Worm (Caenorhabditis elegans) whole organism, young adult: Measurements from ENCODE around the gene B0310.1.

ENCODE experiments used
- B0035.1 ChIP-seq: sonication (generic microtip); optimal IDR thresholded peaks from 2 replicates; lab custom pipeline; 2016; ENCODE audit warnings: missing genetic modification characterization, mild to moderate bottlenecking, missing compliant biosample characterization, missing genotype, missing genetic modification reagents
- B0336.3 ChIP-seq: fragments of 200-800 bp; sonication (Bioruptor generic); IDR thresholded peaks from 2 replicates; pipeline ENCODE4 v1.3.6; 2022; ENCODE audit warnings: missing genetic modification characterization, missing compliant biosample characterization
- C17E4.6 ChIP-seq: fragments of 200-800 bp; sonication (Bioruptor generic); IDR thresholded peaks from 2 replicates; pipeline ENCODE4 v1.3.6; 2022; ENCODE audit warnings: missing genetic modification reagents, missing genetic modification characterization, missing compliant biosample characterization
- D2030.7 ChIP-seq: fragments of 200-800 bp; sonication (Bioruptor generic); IDR thresholded peaks from 2 replicates; pipeline ENCODE4 v1.3.6; 2022; ENCODE audit warnings: missing genetic modification reagents, missing genetic modification characterization, missing compliant biosample characterization
- F10E7.11 ChIP-seq: sonication (generic microtip); optimal IDR thresholded peaks from 2 replicates; lab custom pipeline; 2017; ENCODE audit warnings: mild to moderate bottlenecking, missing genetic modification characterization, moderate library complexity, missing compliant biosample characterization
- F22D6.2 ChIP-seq: sonication (generic microtip); optimal IDR thresholded peaks from 2 replicates; lab custom pipeline; 2016; ENCODE audit warnings: mild to moderate bottlenecking, missing genetic modification characterization, missing compliant biosample characterization
- F57A8.1 ChIP-seq: fragments of 200-800 bp; sonication (Bioruptor generic); optimal IDR thresholded peaks from 2 replicates; lab custom pipeline; 2018; ENCODE audit warnings: mild to moderate bottlenecking, missing genetic modification characterization, moderate library complexity, missing compliant biosample characterization
- F57C9.4 ChIP-seq: sonication (generic microtip); optimal IDR thresholded peaks from 2 replicates; lab custom pipeline; 2017; ENCODE audit warnings: mild to moderate bottlenecking, missing genetic modification characterization, missing compliant biosample characterization
- Y53F4B.3 ChIP-seq: fragments of 200-800 bp; sonication (Bioruptor generic); IDR thresholded peaks from 2 replicates; pipeline ENCODE4 v1.3.6; 2022; ENCODE audit warnings: missing genetic modification reagents, missing genetic modification characterization, missing compliant biosample characterization
- Y53G8AR.9 ChIP-seq: fragments of 200-800 bp; sonication (Bioruptor generic); conservative IDR thresholded peaks from 2 replicates; pipeline ENCODE4 v1.3.6; 2022; ENCODE audit warnings: missing genetic modification reagents, missing genetic modification characterization, missing compliant biosample characterization
- Y56A3A.18 ChIP-seq: fragments of 200-800 bp; sonication (Bioruptor generic); IDR thresholded peaks from 2 replicates; pipeline ENCODE4 v1.3.6; 2022; ENCODE audit warnings: missing genetic modification reagents, missing genetic modification characterization, missing compliant biosample characterization
- Y67H2A.10 ChIP-seq: fragments of 200-800 bp; sonication (Bioruptor generic); conservative IDR thresholded peaks from 2 replicates; pipeline ENCODE4 v1.3.6; 2022; ENCODE audit warnings: missing genetic modification reagents, missing genetic modification characterization, missing compliant biosample characterization
- Y79H2A.3 ChIP-seq: fragments of 200-800 bp; sonication (Bioruptor generic); conservative IDR thresholded peaks from 2 replicates; pipeline ENCODE4 v1.3.6; 2022; ENCODE audit warnings: missing genetic modification reagents, missing genetic modification characterization, missing compliant biosample characterization
- Y95B8A.8 ChIP-seq: fragments of 200-800 bp; sonication (Bioruptor generic); IDR thresholded peaks from 2 replicates; pipeline ENCODE4 v1.3.6; 2022; ENCODE audit warnings: missing genetic modification reagents, missing genetic modification characterization, missing compliant biosample characterization
- athp-1 ChIP-seq: sonication (generic microtip); optimal IDR thresholded peaks from 2 replicates; lab custom pipeline; 2017; ENCODE audit warnings: mild to moderate bottlenecking, missing genetic modification characterization, missing compliant biosample characterization
- attf-3 ChIP-seq: fragments of 200-800 bp; sonication (Bioruptor generic); conservative IDR thresholded peaks from 2 replicates; pipeline ENCODE4 v1.3.6; 2022; ENCODE audit warnings: missing genetic modification reagents, missing genetic modification characterization, missing compliant biosample characterization
- attf-5 ChIP-seq: fragments of 200-800 bp; sonication (Bioruptor generic); optimal IDR thresholded peaks from 2 replicates; lab custom pipeline; 2018; ENCODE audit warnings: mild to moderate bottlenecking, missing genetic modification characterization, missing compliant biosample characterization
- attf-6 ChIP-seq: fragments of 200-800 bp; sonication (Bioruptor generic); IDR thresholded peaks from 2 replicates; pipeline ENCODE4 v1.3.6; 2022; ENCODE audit warnings: missing genetic modification reagents, missing genetic modification characterization, missing compliant biosample characterization
- ceh-58 ChIP-seq: fragments of 200-800 bp; sonication (Bioruptor generic); IDR thresholded peaks from 2 replicates; pipeline ENCODE4 v1.3.6; 2022; ENCODE audit warnings: missing genetic modification characterization, missing compliant biosample characterization
- dpff-1 ChIP-seq: sonication (generic microtip); optimal IDR thresholded peaks from 2 replicates; lab custom pipeline; 2017; ENCODE audit warnings: mild to moderate bottlenecking, missing genetic modification characterization, missing compliant biosample characterization
- egl-44 ChIP-seq: fragments of 200-800 bp; sonication (Bioruptor generic); IDR thresholded peaks from 2 replicates; pipeline ENCODE4 v1.3.6; 2022; ENCODE audit warnings: missing genetic modification reagents, missing genetic modification characterization, missing compliant biosample characterization
- ekl-4 ChIP-seq: fragments of 200-800 bp; sonication (Bioruptor generic); IDR thresholded peaks from 2 replicates; pipeline ENCODE4 v1.3.6; 2022; ENCODE audit warnings: missing genetic modification reagents, missing genetic modification characterization, missing compliant biosample characterization
- hsf-1 ChIP-seq: fragments of 200-800 bp; sonication (Bioruptor generic); IDR thresholded peaks from 2 replicates; pipeline ENCODE4 v1.3.6; 2022; ENCODE audit warnings: missing genetic modification reagents, missing genetic modification characterization, missing compliant biosample characterization
- lsy-27 ChIP-seq: sonication (generic microtip); optimal IDR thresholded peaks from 2 replicates; lab custom pipeline; 2017; ENCODE audit warnings: missing genetic modification characterization, mild to moderate bottlenecking, missing compliant biosample characterization, antibody characterized with exemption, missing genotype, borderline replicate concordance; ENCODE audit not compliant: insufficient read depth
- madf-10 ChIP-seq: sonication (generic microtip); optimal IDR thresholded peaks from 2 replicates; lab custom pipeline; 2016; ENCODE audit warnings: mild to moderate bottlenecking, missing genetic modification characterization, missing compliant biosample characterization
- madf-3 ChIP-seq: fragments of 200-800 bp; sonication (Bioruptor generic); IDR thresholded peaks from 2 replicates; pipeline ENCODE4 v1.3.6; 2022; ENCODE audit warnings: missing genetic modification reagents, missing genetic modification characterization, missing compliant biosample characterization
- mes-4 ChIP-seq: sonication (generic microtip); optimal IDR thresholded peaks from 2 replicates; lab custom pipeline; 2016; ENCODE audit warnings: missing genotype, missing genetic modification characterization, missing compliant biosample characterization
- nhr-179 ChIP-seq: sonication (generic microtip); optimal IDR thresholded peaks from 2 replicates; lab custom pipeline; 2016; ENCODE audit warnings: mild to moderate bottlenecking, missing genetic modification characterization, missing compliant biosample characterization
- rec-8 ChIP-seq, 2 experiments: sonication (generic microtip); optimal IDR thresholded peaks; 2 replicates each; lab custom pipeline; 2016; ENCODE audit warnings: mild to moderate bottlenecking in 2 of 2, missing genetic modification characterization in 2 of 2, missing genetic modification reagents in 2 of 2, missing genotype in 2 of 2, missing biosample characterization in 1 of 2, missing compliant biosample characterization in 1 of 2, moderate library complexity in 1 of 2
- rpc-1 ChIP-seq, 2 experiments: fragments of 150-350 bp in 1 of 2; sonication (generic microtip) in 1 of 2; optimal IDR thresholded peaks; 2 replicates each; lab custom pipeline; 2014 to 2018; ENCODE audit warnings: missing biosample characterization in 1 of 2, missing genetic modification characterization in 1 of 2, missing genetic modification reagents in 1 of 2, missing genotype in 1 of 2
- sdz-38 ChIP-seq: sonication (generic microtip); optimal IDR thresholded peaks from 2 replicates; lab custom pipeline; 2016; ENCODE audit warnings: missing genotype, missing genetic modification characterization, missing compliant biosample characterization
- somi-1 ChIP-seq: fragments of 200-800 bp; sonication (Bioruptor generic); optimal IDR thresholded peaks from 2 replicates; lab custom pipeline; 2018; ENCODE audit warnings: mild to moderate bottlenecking, missing genetic modification characterization, missing compliant biosample characterization
- tbp1 ChIP-seq: fragments of 200-800 bp; sonication (Bioruptor generic); optimal IDR thresholded peaks from 2 replicates; lab custom pipeline; 2018; ENCODE audit warnings: mild to moderate bottlenecking, missing genetic modification characterization, missing compliant biosample characterization
- tbx-9 ChIP-seq: sonication (generic microtip); optimal IDR thresholded peaks from 2 replicates; lab custom pipeline; 2016; ENCODE audit warnings: borderline replicate concordance, missing genetic modification characterization, inconsistent platforms, missing compliant biosample characterization
- unc-130 ChIP-seq: sonication (generic microtip); optimal IDR thresholded peaks from 2 replicates; lab custom pipeline; 2016; ENCODE audit warnings: missing genetic modification reagents, missing genetic modification characterization, missing compliant biosample characterization
- xnd-1 ChIP-seq: sonication (generic microtip); optimal IDR thresholded peaks from 2 replicates; lab custom pipeline; 2016; ENCODE audit warnings: missing genotype, missing genetic modification reagents, missing genetic modification characterization, missing compliant biosample characterization
- zfh-2 ChIP-seq: fragments of 200-800 bp; sonication (Bioruptor generic); conservative IDR thresholded peaks from 2 replicates; pipeline ENCODE4 v1.3.6; 2022; ENCODE audit warnings: missing genetic modification reagents, missing genetic modification characterization, missing compliant biosample characterization
- ztf-22 ChIP-seq: fragments of 200-800 bp; sonication (Bioruptor generic); optimal IDR thresholded peaks from 2 replicates; lab custom pipeline; 2018; ENCODE audit warnings: mild to moderate bottlenecking, missing genetic modification characterization, moderate library complexity, missing compliant biosample characterization
- ztf-25 ChIP-seq: fragments of 200-800 bp; sonication (Bioruptor generic); IDR thresholded peaks from 2 replicates; pipeline ENCODE4 v1.3.6; 2022; ENCODE audit warnings: missing genetic modification reagents, missing genetic modification characterization, missing compliant biosample characterization
- ztf-6 ChIP-seq: fragments of 200-800 bp; sonication (Bioruptor generic); IDR thresholded peaks from 2 replicates; pipeline ENCODE4 v1.3.6; 2022; ENCODE audit warnings: missing genetic modification reagents, missing genetic modification characterization, missing compliant biosample characterization

B0310.1 gene

DNA sequence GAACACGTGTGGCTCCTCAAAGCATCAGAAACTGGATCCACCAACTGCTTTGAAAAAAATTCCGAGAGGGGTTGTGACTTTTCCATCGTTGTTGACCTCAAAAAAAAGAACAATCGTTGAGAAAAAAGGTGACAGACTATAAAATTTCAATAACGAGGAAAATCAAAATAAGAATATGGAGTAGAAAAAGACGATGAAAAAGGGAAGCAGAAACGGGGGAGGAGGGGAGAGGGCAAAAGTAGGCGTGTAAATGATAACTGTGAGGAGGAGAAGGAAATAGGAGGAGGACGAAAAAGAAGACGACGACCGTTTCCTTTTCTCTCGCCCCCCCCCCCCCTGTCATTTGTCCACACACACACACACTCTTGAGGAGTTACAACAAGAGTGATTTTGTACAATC lies 13.8 kb downstream of the B0310.1 start, which contains the start of gene B0310.2:
Gene B0310.2 (minus strand): TSS at position 101 of the 400 bp plus-strand sequence.
- TF ChIP-seq mes-4 (tag; lab: Kevin White, UChicago) = no peak
- TF ChIP-seq Y53G8AR.9 (GFP tag; lab: Robert Waterston, UW) = no peak
- TF ChIP-seq C17E4.6 (GFP tag; lab: Robert Waterston, UW) = no peak
- TF ChIP-seq Y95B8A.8 (GFP tag; lab: Robert Waterston, UW) = no peak
- TF ChIP-seq unc-130 (GFP tag; lab: Kevin White, UChicago) = no peak
- TF ChIP-seq zfh-2 (GFP tag; lab: Robert Waterston, UW) = no peak
- no peak for TF ChIP-seq F22D6.2 (tag; lab: Kevin White, UChicago)
- TF ChIP-seq Y79H2A.3 = no peak
- TF ChIP-seq F57C9.4 (tag; lab: Kevin White, UChicago) = no peak
- TF ChIP-seq F10E7.11 (tag; lab: Kevin White, UChicago) = no peak
- TF ChIP-seq lsy-27 (tag; lab: Kevin White, UChicago) = no peak
- no peak for TF ChIP-seq F57A8.1 (GFP tag; lab: Kevin White, UChicago)
- no peak for TF ChIP-seq ztf-22 (GFP tag; lab: Kevin White, UChicago)
- no peak for TF ChIP-seq ceh-58

DNA sequence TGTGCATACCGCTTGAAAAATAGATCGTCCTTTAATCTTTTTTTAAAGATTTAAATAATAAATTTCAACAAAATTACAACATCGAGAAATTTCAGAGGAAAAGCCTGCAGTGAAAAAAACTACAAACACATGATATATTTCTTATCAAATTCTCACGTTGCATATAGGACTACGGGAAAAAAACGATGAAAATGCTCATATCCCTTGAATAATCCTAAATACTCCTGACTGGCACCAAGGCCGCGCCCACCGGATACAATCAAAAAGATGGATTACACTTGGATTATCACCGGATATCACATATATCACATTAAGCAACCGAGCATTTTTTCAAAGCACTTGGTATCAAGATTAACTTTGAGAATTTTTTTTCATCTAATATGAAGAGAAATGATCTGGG lies 21.0 kb downstream of the B0310.1 start:
- TF ChIP-seq sdz-38 (tag; lab: Kevin White, UChicago) = no peak
- no peak for TF ChIP-seq Y67H2A.10 (GFP tag; lab: Robert Waterston, UW)
- TF ChIP-seq D2030.7 (GFP tag; lab: Robert Waterston, UW) = no peak
- TF ChIP-seq Y56A3A.18 (GFP tag; lab: Robert Waterston, UW) = no peak
- TF ChIP-seq B0336.3 = no peak
- TF ChIP-seq somi-1 (GFP tag; lab: Kevin White, UChicago) = no peak
- TF ChIP-seq ztf-6 = no peak
- TF ChIP-seq Y95B8A.8 (GFP tag; lab: Robert Waterston, UW) = no peak
- TF ChIP-seq tbx-9 = no peak
- TF ChIP-seq ztf-25 (GFP tag; lab: Robert Waterston, UW) = no peak
- TF ChIP-seq egl-44 (GFP tag; lab: Robert Waterston, UW) = no peak
- TF ChIP-seq tbp1 = no peak
- TF ChIP-seq ceh-58 = no peak
- no peak for TF ChIP-seq madf-10
- TF ChIP-seq B0035.1 (tag; lab: Kevin White, UChicago) = no peak
- no peak for TF ChIP-seq dpff-1 (tag; lab: Kevin White, UChicago)
- TF ChIP-seq rpc-1 (optimal IDR thresholded peaks at IDR 0.05; lab: Kevin White, UChicago) = no peak
- TF ChIP-seq rpc-1 (tag; optimal IDR thresholded peaks at IDR 0.05; lab: Kevin White, UChicago) = no peak
- TF ChIP-seq F57C9.4 (tag; lab: Kevin White, UChicago) = no peak
- no peak for TF ChIP-seq xnd-1 (tag; lab: Kevin White, UChicago)

DNA sequence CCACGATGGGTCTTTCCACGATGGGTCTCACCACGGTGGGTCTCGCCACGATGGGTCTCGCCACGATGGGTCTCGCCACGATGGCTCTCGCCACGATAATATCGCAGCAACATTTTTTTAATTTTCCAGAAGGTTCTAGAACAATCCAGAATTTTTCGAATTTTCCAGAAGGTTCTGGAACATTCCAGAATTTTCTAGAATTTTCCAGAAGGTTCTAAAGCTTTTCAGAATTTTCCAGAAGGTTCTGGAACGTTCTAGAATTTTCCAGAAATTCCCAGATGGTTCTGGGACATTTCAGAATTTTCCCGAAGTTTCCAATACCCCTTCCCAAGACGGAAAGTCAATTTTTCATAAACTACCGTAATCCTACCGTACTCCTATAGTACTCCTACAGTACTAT lies 23.7 kb downstream of the B0310.1 start:
- peak; percentile 95 for TF ChIP-seq hsf-1 (GFP tag; lab: Robert Waterston, UW)

DNA sequence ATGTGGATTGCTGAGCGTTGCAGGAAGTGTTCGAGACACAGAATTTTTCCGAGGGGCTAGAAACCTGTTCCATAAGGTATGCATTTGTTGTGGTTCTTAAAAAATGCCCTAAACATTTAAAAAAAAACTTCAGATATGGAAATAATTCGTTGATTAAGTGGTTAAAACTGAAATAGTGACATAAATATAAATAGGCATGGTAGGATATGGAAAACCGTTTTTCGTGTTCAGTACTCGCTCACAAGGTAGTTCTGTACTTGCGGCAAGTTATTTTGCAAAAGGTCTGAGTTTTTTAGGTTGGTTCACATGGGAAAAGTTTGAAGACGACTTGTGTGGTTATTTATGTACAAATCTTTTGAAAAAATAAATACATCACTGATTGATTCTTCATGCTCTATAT lies 27.9 kb downstream of the B0310.1 start, which contains the start of gene B0310.3:
Gene B0310.3 (minus strand): TSS at position 101 of the 400 bp plus-strand sequence.
- TF ChIP-seq rec-8 (tag; optimal IDR thresholded peaks at IDR 0.05; lab: Kevin White, UChicago) (no peak), Y53F4B.3 (GFP tag; lab: Robert Waterston, UW) (no peak), sdz-38 (tag; lab: Kevin White, UChicago) (no peak), C17E4.6 (GFP tag; lab: Robert Waterston, UW) (no peak), attf-3 (GFP tag; lab: Robert Waterston, UW) (no peak), madf-3 (GFP tag; lab: Robert Waterston, UW) (no peak), ztf-6 (no peak), nhr-179 (tag; lab: Kevin White, UChicago) (no peak), hsf-1 (GFP tag; lab: Robert Waterston, UW) (no peak), attf-6 (GFP tag; lab: Robert Waterston, UW) (no peak), egl-44 (GFP tag; lab: Robert Waterston, UW) (no peak), ekl-4 (GFP tag; lab: Robert Waterston, UW) (no peak), athp-1 (no peak), attf-5 (GFP tag; lab: Kevin White, UChicago) (no peak), D2030.7 (GFP tag; lab: Robert Waterston, UW) (no peak)
